Worm (Caenorhabditis elegans): ENCODE measurements around the gene sri-28.
A peak's percentile ranks its signal among the peaks of the same experiment; 100 is the strongest.

The sri-28 gene

ce11 chrII:3062876-3063275 is 14.4 kb downstream of the sri-28 start:
- TF ChIP-seq mls-2 (tag; optimal IDR thresholded peaks at IDR 0.05): no peak
- TF ChIP-seq blmp-1 (tag; optimal IDR thresholded peaks at IDR 0.05): no peak
- TF ChIP-seq snpc-4 (tag; optimal IDR thresholded peaks at IDR 0.05): no peak
- no peak for TF ChIP-seq flh-1 (GFP tag; optimal IDR thresholded peaks at IDR 0.05)
- TF ChIP-seq elt-3 (tag; optimal IDR thresholded peaks at IDR 0.05): no peak
- no peak for TF ChIP-seq nhr-12 (tag; optimal IDR thresholded peaks at IDR 0.05)
- no peak for TF ChIP-seq nhr-237 (tag; optimal IDR thresholded peaks at IDR 0.05)
- no peak for TF ChIP-seq lin-32 (GFP tag; optimal IDR thresholded peaks at IDR 0.05)
- TF ChIP-seq drap-1 (GFP tag; optimal IDR thresholded peaks at IDR 0.05): no peak
- no peak for TF ChIP-seq ham-2 (GFP tag; optimal IDR thresholded peaks at IDR 0.05)
- no peak for TF ChIP-seq nhr-28 (tag; optimal IDR thresholded peaks at IDR 0.05)
- TF ChIP-seq lin-13 (tag; optimal IDR thresholded peaks at IDR 0.05): no peak
- no peak for TF ChIP-seq M03D4.4 (tag; optimal IDR thresholded peaks at IDR 0.05)
- TF ChIP-seq unc-39 (tag; optimal IDR thresholded peaks at IDR 0.05): no peak
- no peak for TF ChIP-seq bed-3 (GFP tag; optimal IDR thresholded peaks at IDR 0.05)
- no peak for TF ChIP-seq lsy-2 (tag; optimal IDR thresholded peaks at IDR 0.05)
- no peak for TF ChIP-seq hlh-1 (tag; optimal IDR thresholded peaks at IDR 0.05)
- no peak for TF ChIP-seq ces-1 (GFP tag; optimal IDR thresholded peaks at IDR 0.05)
- no peak for TF ChIP-seq ceh-43 (GFP tag; optimal IDR thresholded peaks at IDR 0.05)

- TF ChIP-seq nhr-28 (tag; optimal IDR thresholded peaks at IDR 0.05) (no peak), ces-1 (GFP tag; optimal IDR thresholded peaks at IDR 0.05) (peak; percentile 16)
These were observed 14.9 kb downstream of the sri-28 start for ce11 chrII:3063366-3063765.

ce11 chrII:3063984-3064383 is 15.5 kb downstream of the sri-28 start:
- TF ChIP-seq drap-1 (GFP tag; optimal IDR thresholded peaks at IDR 0.05) (no peak), bed-3 (GFP tag; optimal IDR thresholded peaks at IDR 0.05) (no peak), mep-1 (tag; optimal IDR thresholded peaks at IDR 0.05) (no peak), snpc-4 (tag; optimal IDR thresholded peaks at IDR 0.05) (no peak), nhr-237 (tag; optimal IDR thresholded peaks at IDR 0.05) (no peak), lin-13 (tag; optimal IDR thresholded peaks at IDR 0.05) (no peak), elt-3 (tag; optimal IDR thresholded peaks at IDR 0.05) (no peak), blmp-1 (tag; optimal IDR thresholded peaks at IDR 0.05) (no peak), ham-2 (GFP tag; optimal IDR thresholded peaks at IDR 0.05) (no peak), lsy-2 (tag; optimal IDR thresholded peaks at IDR 0.05) (no peak), nhr-76 (tag; optimal IDR thresholded peaks at IDR 0.05) (no peak), ztf-11 (tag; optimal IDR thresholded peaks at IDR 0.05) (no peak), elt-1 (tag; optimal IDR thresholded peaks at IDR 0.05; ENCODE audit: borderline replicate concordance, insufficient read depth) (no peak), mls-2 (tag; optimal IDR thresholded peaks at IDR 0.05) (no peak), nhr-12 (tag; optimal IDR thresholded peaks at IDR 0.05) (no peak), tbx-8 (GFP tag; optimal IDR thresholded peaks at IDR 0.05) (no peak), pha-4 (tag; optimal IDR thresholded peaks at IDR 0.05) (no peak), sptf-1 (tag; optimal IDR thresholded peaks at IDR 0.05) (no peak), unc-62 (GFP tag; optimal IDR thresholded peaks at IDR 0.05) (no peak), ces-1 (GFP tag; optimal IDR thresholded peaks at IDR 0.05) (no peak)

- no peak for TF ChIP-seq bed-3 (GFP tag; optimal IDR thresholded peaks at IDR 0.05)
- TF ChIP-seq sptf-1 (tag; optimal IDR thresholded peaks at IDR 0.05): no peak
- no peak for TF ChIP-seq ham-2 (GFP tag; optimal IDR thresholded peaks at IDR 0.05)
- no peak for TF ChIP-seq drap-1 (GFP tag; optimal IDR thresholded peaks at IDR 0.05)
- no peak for TF ChIP-seq unc-39 (tag; optimal IDR thresholded peaks at IDR 0.05)
- TF ChIP-seq sem-2 (GFP tag; optimal IDR thresholded peaks at IDR 0.05): no peak
- TF ChIP-seq ceh-43 (GFP tag; optimal IDR thresholded peaks at IDR 0.05): no peak
- TF ChIP-seq hlh-1 (tag; optimal IDR thresholded peaks at IDR 0.05): no peak
- no peak for TF ChIP-seq mab-5 (tag; optimal IDR thresholded peaks at IDR 0.05)
- no peak for TF ChIP-seq nhr-12 (tag; optimal IDR thresholded peaks at IDR 0.05)
- TF ChIP-seq ces-1 (GFP tag; optimal IDR thresholded peaks at IDR 0.05): no peak
- TF ChIP-seq lin-13 (tag; optimal IDR thresholded peaks at IDR 0.05): no peak
- no peak for TF ChIP-seq nhr-2 (tag; optimal IDR thresholded peaks at IDR 0.05)
- no peak for TF ChIP-seq elt-1 (tag; optimal IDR thresholded peaks at IDR 0.05; ENCODE audit: borderline replicate concordance, insufficient read depth)
- no peak for TF ChIP-seq elt-3 (tag; optimal IDR thresholded peaks at IDR 0.05)
- TF ChIP-seq nhr-76 (tag; optimal IDR thresholded peaks at IDR 0.05): no peak
- no peak for TF ChIP-seq cnd-1 (tag; optimal IDR thresholded peaks at IDR 0.05)
- TF ChIP-seq mep-1 (tag; optimal IDR thresholded peaks at IDR 0.05): no peak
- no peak for TF ChIP-seq nhr-28 (tag; optimal IDR thresholded peaks at IDR 0.05)
These were observed 16.2 kb downstream of the sri-28 start for ce11 chrII:3064631-3065030.

ce11 chrII:3065086-3065485 is 16.6 kb downstream of the sri-28 start:
- TF ChIP-seq unc-120 (tag; optimal IDR thresholded peaks at IDR 0.05; ENCODE audit: poor library complexity, severe bottlenecking): no peak
- no peak for TF ChIP-seq nhr-28 (tag; optimal IDR thresholded peaks at IDR 0.05)
- no peak for TF ChIP-seq ceh-39 (tag; optimal IDR thresholded peaks at IDR 0.05)
- no peak for TF ChIP-seq unc-62 (GFP tag; optimal IDR thresholded peaks at IDR 0.05)
- no peak for TF ChIP-seq cnd-1 (tag; optimal IDR thresholded peaks at IDR 0.05)
